Worm (Caenorhabditis elegans) whole organism, mixed stage, embryonic: ENCODE measurements around the gene pfkb-1.2.

Experiments
- flh-1 ChIP-seq: fragments of 200-800 bp; sonication (Bioruptor generic); optimal IDR thresholded peaks from 2 replicates; lab custom pipeline; 2018; ENCODE audit warnings: mild to moderate bottlenecking, missing genetic modification characterization, moderate library complexity, missing compliant biosample characterization
- nhr-76 ChIP-seq: sonication (generic microtip); optimal IDR thresholded peaks from 2 replicates; lab custom pipeline; 2017; ENCODE audit warnings: missing biosample characterization, missing genetic modification characterization

DNA sequence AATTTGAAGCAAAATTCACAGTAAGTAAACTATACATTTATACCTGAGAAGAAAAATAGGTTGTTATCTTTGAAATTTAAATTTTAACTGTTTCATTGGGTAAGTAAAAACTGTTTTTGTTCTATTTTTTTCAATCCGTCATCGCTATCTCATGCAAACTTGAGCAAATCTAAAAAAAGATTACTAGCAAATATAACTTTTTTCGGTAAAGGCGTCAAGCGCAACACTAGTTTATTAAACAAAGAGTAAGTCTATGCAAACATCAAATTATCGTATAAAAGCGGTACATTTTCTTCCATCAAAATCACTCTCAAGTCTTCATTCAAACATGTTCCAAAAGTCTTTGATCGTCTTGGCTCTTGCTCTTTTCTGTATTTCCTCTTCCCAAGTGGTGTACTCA, 46.5 kb upstream of the pfkb-1.2 start, which contains the start of gene nspb-6:
- TF ChIP-seq nhr-76 (no peak), flh-1 (no peak)
